Fruit fly (Drosophila melanogaster): ENCODE measurements around the gene CG10660.

DNA sequence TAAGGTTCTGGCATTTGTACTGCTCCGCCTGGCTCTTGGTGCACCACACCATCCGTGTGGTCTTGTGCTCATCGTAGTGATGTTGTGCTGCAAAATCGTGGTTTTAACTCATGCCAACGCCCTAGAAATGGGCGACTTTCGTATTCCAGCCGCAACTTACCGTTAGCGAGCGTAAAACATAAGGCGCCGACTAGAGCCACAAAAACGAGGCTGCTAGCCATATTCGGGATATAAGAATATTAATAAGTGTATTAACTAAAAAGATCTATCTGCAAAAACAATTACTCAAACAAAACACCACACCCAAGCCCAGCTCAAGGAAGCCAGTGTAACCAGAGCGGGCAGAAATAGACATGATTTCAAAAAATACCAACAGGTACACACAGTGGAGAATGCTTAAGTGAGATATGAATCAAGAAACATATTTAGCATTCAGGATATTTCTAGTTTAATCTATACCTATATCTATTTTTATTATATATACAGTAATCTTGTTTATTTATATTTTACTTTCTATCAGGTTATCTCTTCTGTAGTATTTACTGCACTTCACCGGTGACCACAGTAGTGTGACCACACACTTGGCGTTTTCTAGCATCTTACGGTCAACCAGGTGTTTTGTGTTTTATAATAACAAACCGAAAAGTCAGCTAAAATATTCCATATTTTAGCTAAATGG lies 43.1 kb upstream of the CG10660 start, which contains the start of the genes Tsf2 and CG34242:
- TF ChIP-seq psq (optimal IDR thresholded peaks at IDR 0.05) = no peak
- no peak for TF ChIP-seq usp (GFP tag; optimal IDR thresholded peaks at IDR 0.05)
- TF ChIP-seq EcR (GFP tag; optimal IDR thresholded peaks at IDR 0.05) = no peak
- TF ChIP-seq CG8478 (optimal IDR thresholded peaks at IDR 0.05) = no peak
- TF ChIP-seq pan (optimal IDR thresholded peaks at IDR 0.05) = no peak
- no peak for TF ChIP-seq Dll (optimal IDR thresholded peaks at IDR 0.05)
